Worm (Caenorhabditis elegans) whole organism, young adult: ENCODE measurements around the gene Y46E12BL.2.

Source experiments
- B0336.3 ChIP-seq: fragments of 200-800 bp; sonication (Bioruptor generic); IDR thresholded peaks from 2 replicates; pipeline ENCODE4 v1.3.6; 2022; ENCODE audit warnings: missing genetic modification characterization, missing compliant biosample characterization
- T26A5.8 ChIP-seq: sonication (generic microtip); optimal IDR thresholded peaks from 2 replicates; lab custom pipeline; 2016; ENCODE audit warnings: missing genetic modification characterization, missing compliant biosample characterization
- aptf-2 ChIP-seq: fragments of 200-800 bp; sonication (Bioruptor generic); conservative IDR thresholded peaks from 2 replicates; pipeline ENCODE4 v1.3.6; 2022; ENCODE audit warnings: missing genetic modification reagents, missing genetic modification characterization, missing compliant biosample characterization
- attf-3 ChIP-seq: fragments of 200-800 bp; sonication (Bioruptor generic); conservative IDR thresholded peaks from 2 replicates; pipeline ENCODE4 v1.3.6; 2022; ENCODE audit warnings: missing genetic modification reagents, missing genetic modification characterization, missing compliant biosample characterization
- cebp-1 ChIP-seq, 2 experiments: fragments of 200-800 bp in 1 of 2; sonication (Bioruptor generic) in 1 of 2; sonication (generic microtip) in 1 of 2; IDR thresholded peaks in 1 of 2; optimal IDR thresholded peaks in 1 of 2; 2 replicates each; pipeline versions ENCODE4 v1.3.6 to Lab custom; 2017 to 2022; ENCODE audit warnings: missing compliant biosample characterization in 2 of 2, missing genetic modification characterization in 2 of 2, mild to moderate bottlenecking in 1 of 2, missing genetic modification reagents in 1 of 2, moderate library complexity in 1 of 2
- cebp-2 ChIP-seq: fragments of 200-800 bp; sonication (Bioruptor generic); IDR thresholded peaks from 2 replicates; pipeline ENCODE4 v1.3.6; 2022; ENCODE audit warnings: missing genetic modification characterization, missing compliant biosample characterization
- ceh-27 ChIP-seq: fragments of 200-800 bp; sonication (Bioruptor generic); optimal IDR thresholded peaks from 2 replicates; lab custom pipeline; 2018; ENCODE audit warnings: mild to moderate bottlenecking, missing genetic modification characterization, moderate library complexity, missing compliant biosample characterization
- ceh-79 ChIP-seq: sonication (generic microtip); optimal IDR thresholded peaks from 2 replicates; lab custom pipeline; 2017; ENCODE audit warnings: mild to moderate bottlenecking, missing genetic modification characterization, missing compliant biosample characterization
- egrh-3 ChIP-seq: fragments of 200-800 bp; sonication (Bioruptor generic); IDR thresholded peaks from 2 replicates; pipeline ENCODE4 v1.3.6; 2022; ENCODE audit warnings: missing genetic modification reagents, missing genetic modification characterization, missing compliant biosample characterization
- him-1 ChIP-seq: sonication (generic microtip); optimal IDR thresholded peaks from 2 replicates; lab custom pipeline; 2016; ENCODE audit warnings: missing genotype, missing genetic modification reagents, missing genetic modification characterization, missing compliant biosample characterization
- hmg-1.2 ChIP-seq: fragments of 200-800 bp; sonication (Bioruptor generic); IDR thresholded peaks from 2 replicates; pipeline ENCODE4 v1.3.6; 2022; ENCODE audit warnings: missing genetic modification reagents, missing genetic modification characterization, missing compliant biosample characterization
- hmg-20 ChIP-seq: fragments of 200-800 bp; sonication (Bioruptor generic); IDR thresholded peaks from 2 replicates; pipeline ENCODE4 v1.3.6; 2022; ENCODE audit warnings: missing genetic modification reagents, missing genetic modification characterization, missing compliant biosample characterization
- lin-40 ChIP-seq: sonication (generic microtip); optimal IDR thresholded peaks from 2 replicates; lab custom pipeline; 2016; ENCODE audit warnings: missing genetic modification characterization, mild to moderate bottlenecking, missing compliant biosample characterization, missing genotype, missing genetic modification reagents
- lin-54 ChIP-seq: fragments of 200-800 bp; sonication (Bioruptor generic); optimal IDR thresholded peaks from 2 replicates; lab custom pipeline; 2018; ENCODE audit warnings: mild to moderate bottlenecking, missing genetic modification characterization, missing compliant biosample characterization
- madf-8 ChIP-seq: fragments of 200-800 bp; sonication (Bioruptor generic); conservative IDR thresholded peaks from 2 replicates; pipeline ENCODE4 v1.3.6; 2022; ENCODE audit warnings: missing genetic modification reagents, missing genetic modification characterization, missing compliant biosample characterization
- mes-4 ChIP-seq: sonication (generic microtip); optimal IDR thresholded peaks from 2 replicates; lab custom pipeline; 2016; ENCODE audit warnings: missing genotype, missing genetic modification characterization, missing compliant biosample characterization
- nfya-2 ChIP-seq: fragments of 200-800 bp; sonication (Bioruptor generic); IDR thresholded peaks from 2 replicates; pipeline ENCODE4 v1.3.6; 2022; ENCODE audit warnings: missing genetic modification reagents, missing genetic modification characterization, missing compliant biosample characterization
- nfyb-1 ChIP-seq: fragments of 200-800 bp; sonication (Bioruptor generic); IDR thresholded peaks from 2 replicates; pipeline ENCODE4 v1.3.6; 2022; ENCODE audit warnings: missing genetic modification reagents, missing genetic modification characterization, missing compliant biosample characterization
- nhr-179 ChIP-seq: sonication (generic microtip); optimal IDR thresholded peaks from 2 replicates; lab custom pipeline; 2016; ENCODE audit warnings: mild to moderate bottlenecking, missing genetic modification characterization, missing compliant biosample characterization
- nhr-27 ChIP-seq: fragments of 200-800 bp; sonication (Bioruptor generic); optimal IDR thresholded peaks from 2 replicates; lab custom pipeline; 2018; ENCODE audit warnings: mild to moderate bottlenecking, missing genetic modification characterization, moderate library complexity, missing compliant biosample characterization
- pha-4 ChIP-seq: fragments of 150-350 bp; sonication (generic microtip); optimal IDR thresholded peaks from 2 replicates; lab custom pipeline; 2014; ENCODE audit warnings: missing biosample characterization, missing genetic modification reagents, missing genetic modification characterization
- rcor-1 ChIP-seq: fragments of 200-800 bp; sonication (Bioruptor generic); IDR thresholded peaks from 2 replicates; pipeline ENCODE4 v1.3.6; 2022; ENCODE audit warnings: missing genetic modification reagents, missing genetic modification characterization, missing compliant biosample characterization
- rec-8 ChIP-seq, 2 experiments: sonication (generic microtip); optimal IDR thresholded peaks; 2 replicates each; lab custom pipeline; 2016; ENCODE audit warnings: mild to moderate bottlenecking in 2 of 2, missing genetic modification characterization in 2 of 2, missing genetic modification reagents in 2 of 2, missing genotype in 2 of 2, missing biosample characterization in 1 of 2, missing compliant biosample characterization in 1 of 2, moderate library complexity in 1 of 2
- sdz-38 ChIP-seq: sonication (generic microtip); optimal IDR thresholded peaks from 2 replicates; lab custom pipeline; 2016; ENCODE audit warnings: missing genotype, missing genetic modification characterization, missing compliant biosample characterization
- tbx-9 ChIP-seq: sonication (generic microtip); optimal IDR thresholded peaks from 2 replicates; lab custom pipeline; 2016; ENCODE audit warnings: borderline replicate concordance, missing genetic modification characterization, inconsistent platforms, missing compliant biosample characterization
- zfh-2 ChIP-seq: fragments of 200-800 bp; sonication (Bioruptor generic); conservative IDR thresholded peaks from 2 replicates; pipeline ENCODE4 v1.3.6; 2022; ENCODE audit warnings: missing genetic modification reagents, missing genetic modification characterization, missing compliant biosample characterization
- ztf-18 ChIP-seq: sonication (generic microtip); optimal IDR thresholded peaks from 2 replicates; lab custom pipeline; 2016; ENCODE audit warnings: missing genotype, mild to moderate bottlenecking, missing genetic modification characterization, missing compliant biosample characterization
- ztf-26 ChIP-seq: sonication (generic microtip); optimal IDR thresholded peaks from 2 replicates; lab custom pipeline; 2017; ENCODE audit warnings: missing genetic modification characterization, missing compliant biosample characterization

The Y46E12BL.2 gene

DNA sequence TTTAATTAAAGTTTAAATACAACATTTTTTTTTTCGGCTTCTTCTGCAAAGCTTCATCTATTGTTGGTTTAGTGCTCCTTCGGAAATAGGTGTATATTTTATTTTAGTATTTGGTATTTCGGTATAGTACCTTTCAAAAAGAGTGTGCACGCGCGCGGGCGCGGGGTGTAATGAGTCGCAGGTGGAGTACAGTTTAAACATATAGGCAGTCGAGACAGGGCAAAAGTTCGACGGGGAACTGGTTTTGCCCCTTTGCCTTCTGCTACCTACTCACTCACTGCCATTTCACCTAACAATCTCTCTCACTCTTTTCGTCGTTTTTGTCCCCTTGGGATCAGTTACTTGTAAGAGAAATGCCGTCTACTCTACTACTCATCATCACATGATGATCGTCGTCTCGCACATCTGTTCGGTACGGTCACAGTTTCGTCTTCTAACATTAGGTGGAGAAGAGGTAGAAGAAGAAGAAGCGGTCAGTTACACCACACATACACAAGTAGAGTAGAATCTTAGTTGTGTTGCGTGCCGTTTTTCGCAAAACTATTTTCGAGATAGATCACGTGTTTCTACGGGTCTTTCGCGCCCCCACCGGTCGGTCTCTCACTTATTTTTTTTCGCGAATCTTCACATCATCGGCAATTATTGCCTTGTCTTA is 20.4 kb upstream of the Y46E12BL.2 start:
- 0 out of 2 replicates have a peak, but pooled peaks have one; percentile 17 for TF ChIP-seq hmg-1.2 (GFP tag; lab: Robert Waterston, UW)
- no peak for TF ChIP-seq nhr-27 (tag; lab: Kevin White, UChicago)
- no peak for TF ChIP-seq cebp-1 (GFP tag; IDR thresholded peaks at IDR 0.05; lab: Robert Waterston, UW)
- peak; percentile 61 for TF ChIP-seq cebp-1 (tag; optimal IDR thresholded peaks at IDR 0.05; lab: Kevin White, UChicago)
- TF ChIP-seq T26A5.8 (tag; lab: Kevin White, UChicago) = no peak
- peak; percentile 62 for TF ChIP-seq lin-40
- peak; percentile 80 for TF ChIP-seq ztf-26 (tag; lab: Kevin White, UChicago)
- no peak for TF ChIP-seq rec-8 (tag; optimal IDR thresholded peaks at IDR 0.05; lab: Kevin White, UChicago)
- peak; percentile 24; the same call in 1 of the 2 replicates for TF ChIP-seq B0336.3 (GFP tag; lab: Robert Waterston, UW)
- TF ChIP-seq nfyb-1 = 0 out of 2 replicates have a peak, but pooled peaks have one; percentile 45
- no peak for TF ChIP-seq tbx-9 (tag; lab: Kevin White, UChicago)
- TF ChIP-seq ceh-27 (GFP tag; lab: Kevin White, UChicago) = peak; percentile 54
- no peak for TF ChIP-seq attf-3 (GFP tag; lab: Robert Waterston, UW)
- no peak for TF ChIP-seq mes-4 (tag; lab: Kevin White, UChicago)
- TF ChIP-seq, all 124 proteins: peak for 7

DNA sequence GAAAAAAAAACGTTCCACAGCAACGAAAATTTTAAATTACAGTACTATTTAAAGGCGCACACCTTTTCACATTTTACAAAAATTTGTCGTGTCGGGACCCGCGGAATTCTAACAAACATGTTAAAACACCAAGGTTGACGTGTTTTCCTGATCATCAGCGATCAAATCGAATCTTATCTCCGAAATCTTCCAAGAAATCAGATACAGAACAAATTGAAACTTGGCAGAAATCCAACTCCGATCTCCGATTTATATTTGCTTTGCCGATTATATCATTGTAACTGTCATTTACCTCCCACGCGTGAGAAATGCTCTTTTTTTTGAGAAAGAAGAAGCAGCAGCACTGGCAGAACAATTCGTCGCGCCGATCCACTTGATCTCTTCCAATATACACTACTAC is 19.0 kb upstream of the Y46E12BL.2 start:
- TF ChIP-seq nfya-2 (GFP tag; lab: Robert Waterston, UW) (no peak), pha-4 (tag; lab: Kevin White, UChicago) (no peak)

- peak; percentile 92 for TF ChIP-seq egrh-3 (GFP tag; lab: Robert Waterston, UW)
- no peak for TF ChIP-seq ztf-18 (tag; lab: Kevin White, UChicago)
- peak; percentile 89 for TF ChIP-seq zfh-2 (GFP tag; lab: Robert Waterston, UW)
- no peak for TF ChIP-seq madf-8 (GFP tag; lab: Robert Waterston, UW)
These were observed 14.8 kb upstream of the Y46E12BL.2 start for ce11 chrII:15217949-15218348.

- TF ChIP-seq cebp-2 (GFP tag; lab: Robert Waterston, UW) = 0 out of 2 replicates have a peak, but pooled peaks have one; percentile 13
- peak; percentile 69 for TF ChIP-seq zfh-2 (GFP tag; lab: Robert Waterston, UW)
- peak; percentile 25; the same call in 1 of the 2 replicates for TF ChIP-seq egrh-3 (GFP tag; lab: Robert Waterston, UW)
- no peak for TF ChIP-seq nhr-179 (tag; lab: Kevin White, UChicago)
- TF ChIP-seq, all 124 proteins: peak for 3
These were observed 14.1 kb upstream of the Y46E12BL.2 start for ce11 chrII:15218609-15219008.

- TF ChIP-seq rec-8 (tag; optimal IDR thresholded peaks at IDR 0.05; lab: Kevin White, UChicago) = no peak
- TF ChIP-seq rcor-1 (GFP tag; lab: Robert Waterston, UW) = no peak
- no peak for TF ChIP-seq cebp-1 (GFP tag; IDR thresholded peaks at IDR 0.05; lab: Robert Waterston, UW)
- TF ChIP-seq cebp-1 (tag; optimal IDR thresholded peaks at IDR 0.05; lab: Kevin White, UChicago) = no peak
- no peak for TF ChIP-seq ceh-79 (tag; lab: Kevin White, UChicago)
- TF ChIP-seq him-1 (tag; lab: Kevin White, UChicago) = no peak
- no peak for TF ChIP-seq hmg-20 (GFP tag; lab: Robert Waterston, UW)
- TF ChIP-seq nfya-2 (GFP tag; lab: Robert Waterston, UW) = 0 out of 2 replicates have a peak, but pooled peaks have one; percentile 60
- 0 out of 2 replicates have a peak, but pooled peaks have one; percentile 5 for TF ChIP-seq aptf-2 (GFP tag; lab: Robert Waterston, UW)
- TF ChIP-seq sdz-38 (tag; lab: Kevin White, UChicago) = no peak
- TF ChIP-seq lin-54 (GFP tag; lab: Kevin White, UChicago) = no peak
These were observed 13.7 kb upstream of the Y46E12BL.2 start for ce11 chrII:15219033-15219432.
